Fruit fly (Drosophila melanogaster) whole organism, embryonic: ENCODE results near the gene rngo.

Experiments used
- CG11085 ChIP-seq: fragments of 200-800 bp; sonication (Bioruptor generic); IDR thresholded peaks from 2 replicates; pipeline ENCODE4 v1.3.6; 2022; ENCODE audit warnings: missing biosample characterization, missing genetic modification characterization
- CG13424 ChIP-seq: fragments of 200-800 bp; sonication (Bioruptor generic); optimal IDR thresholded peaks from 2 replicates; lab custom pipeline; 2019; ENCODE audit warnings: missing biosample characterization, mild to moderate bottlenecking, missing genetic modification characterization, moderate library complexity
- CG13624 ChIP-seq: fragments of 200-800 bp; sonication (Bioruptor generic); optimal IDR thresholded peaks from 2 replicates; lab custom pipeline; 2016; ENCODE audit warnings: missing biosample characterization, missing genetic modification characterization
- CG16779 ChIP-seq: fragments of 200-800 bp; sonication (Bioruptor generic); IDR thresholded peaks from 2 replicates; pipeline ENCODE4 v1.3.6; 2022; ENCODE audit warnings: missing biosample characterization, missing genetic modification characterization
- CG1792 ChIP-seq: fragments of 200-800 bp; sonication (Bioruptor generic); optimal IDR thresholded peaks from 2 replicates; lab custom pipeline; 2016; ENCODE audit warnings: missing biosample characterization, missing genetic modification characterization
- CG18262 ChIP-seq: fragments of 200-800 bp; optimal IDR thresholded peaks from 3 replicates; lab custom pipeline; 2019; ENCODE audit warnings: missing biosample characterization, mild to moderate bottlenecking, missing genetic modification characterization, moderate library complexity
- CG2120 ChIP-seq: fragments of 200-800 bp; sonication (Bioruptor generic); optimal IDR thresholded peaks from 3 replicates; lab custom pipeline; 2016; ENCODE audit warnings: missing biosample characterization, missing genetic modification characterization
- CG2199 ChIP-seq: fragments of 200-800 bp; sonication (Bioruptor generic); IDR thresholded peaks from 3 replicates; pipeline ENCODE4 v1.3.6; 2022; ENCODE audit warnings: missing biosample characterization, missing genetic modification characterization
- CG32772 ChIP-seq: fragments of 200-800 bp; sonication (Bioruptor generic); IDR thresholded peaks from 2 replicates; pipeline ENCODE4 v1.3.6; 2022; ENCODE audit warnings: missing biosample characterization, missing genetic modification characterization
- CG33557 ChIP-seq: fragments of 200-800 bp; sonication (Bioruptor generic); optimal IDR thresholded peaks from 2 replicates; lab custom pipeline; 2019; ENCODE audit warnings: missing biosample characterization, mild to moderate bottlenecking, missing genetic modification characterization, moderate library complexity
- CG34224 ChIP-seq: fragments of 200-800 bp; sonication (Bioruptor generic); IDR thresholded peaks from 3 replicates; pipeline ENCODE4 v1.3.6; 2022; ENCODE audit warnings: missing biosample characterization, missing genetic modification characterization; ENCODE audit not compliant: partially characterized antibody
- CG42726 ChIP-seq: fragments of 200-800 bp; sonication (Bioruptor generic); IDR thresholded peaks from 2 replicates; pipeline ENCODE4 v1.3.6; 2022; ENCODE audit warnings: missing biosample characterization, missing genetic modification characterization; ENCODE audit not compliant: partially characterized antibody
- CG9876 ChIP-seq: fragments of 200-800 bp; sonication (Bioruptor generic); optimal IDR thresholded peaks from 2 replicates; lab custom pipeline; 2016; ENCODE audit warnings: missing biosample characterization, missing genetic modification characterization
- CHES-1-like ChIP-seq: fragments of 200-800 bp; sonication (Bioruptor generic); optimal IDR thresholded peaks from 2 replicates; lab custom pipeline; 2016; ENCODE audit warnings: missing biosample characterization, missing genetic modification characterization
- Chrac-16 ChIP-seq: fragments of 200-800 bp; sonication (Bioruptor generic); optimal IDR thresholded peaks from 3 replicates; lab custom pipeline; 2016; ENCODE audit warnings: missing biosample characterization, missing genetic modification characterization
- CoRest ChIP-seq: fragments of 200-800 bp; sonication (Bioruptor generic); optimal IDR thresholded peaks from 3 replicates; lab custom pipeline; 2018; ENCODE audit warnings: missing biosample characterization, mild to moderate bottlenecking, missing genetic modification characterization, moderate library complexity
- Dip2 ChIP-seq: fragments of 200-800 bp; sonication (Bioruptor generic); IDR thresholded peaks from 2 replicates; pipeline ENCODE4 v1.3.6; 2022; ENCODE audit warnings: missing biosample characterization, missing genetic modification characterization
- Drgx ChIP-seq: fragments of 200-800 bp; sonication (Bioruptor generic); IDR thresholded peaks from 2 replicates; pipeline ENCODE4 v1.3.6; 2022; ENCODE audit warnings: missing biosample characterization, missing genetic modification characterization
- HLH54F ChIP-seq: fragments of 200-800 bp; sonication (Bioruptor generic); optimal IDR thresholded peaks from 3 replicates; lab custom pipeline; 2016; ENCODE audit warnings: missing biosample characterization, missing genetic modification characterization
- HmgZ ChIP-seq: fragments of 200-800 bp; sonication (Bioruptor generic); optimal IDR thresholded peaks from 2 replicates; lab custom pipeline; 2018; ENCODE audit warnings: missing biosample characterization, mild to moderate bottlenecking, missing genetic modification characterization
- MESR4 ChIP-seq: fragments of 200-800 bp; sonication (Bioruptor generic); optimal IDR thresholded peaks from 2 replicates; lab custom pipeline; 2018; ENCODE audit warnings: missing biosample characterization, mild to moderate bottlenecking, missing genetic modification characterization, moderate library complexity
- Mad ChIP-seq: fragments of 200-800 bp; sonication (Bioruptor generic); optimal IDR thresholded peaks from 2 replicates; lab custom pipeline; 2016; ENCODE audit warnings: missing biosample characterization, missing genetic modification characterization
- Max ChIP-seq: fragments of 200-800 bp; sonication (Bioruptor generic); optimal IDR thresholded peaks from 2 replicates; lab custom pipeline; 2016; ENCODE audit warnings: missing biosample characterization, mild to moderate bottlenecking, missing genetic modification characterization
- NFAT ChIP-seq: fragments of 200-800 bp; sonication (Bioruptor generic); IDR thresholded peaks from 2 replicates; pipeline ENCODE4 v1.3.6; 2022; ENCODE audit warnings: missing biosample characterization, missing genetic modification characterization
- Optix ChIP-seq: fragments of 200-800 bp; sonication (Bioruptor generic); IDR thresholded peaks from 3 replicates; pipeline ENCODE4 v1.3.6; 2022; ENCODE audit warnings: missing biosample characterization, missing genetic modification characterization
- Ssrp ChIP-seq: fragments of 200-800 bp; sonication (Bioruptor generic); optimal IDR thresholded peaks from 2 replicates; lab custom pipeline; 2018; ENCODE audit warnings: missing biosample characterization, mild to moderate bottlenecking, missing genetic modification characterization, moderate library complexity
- Stat92E ChIP-seq, 3 experiments: fragments of >200 bp in 2 of 3; fragments of 200-800 bp in 1 of 3; sonication (Bioruptor generic) in 1 of 3; optimal IDR thresholded peaks; 2 replicates each; lab custom pipeline; 2017 to 2019; ENCODE audit warnings: missing biosample characterization in 3 of 3, missing genetic modification characterization in 3 of 3, mild to moderate bottlenecking in 1 of 3, moderate library complexity in 1 of 3
- Usf ChIP-seq: fragments of 200-800 bp; sonication (Bioruptor generic); optimal IDR thresholded peaks from 2 replicates; lab custom pipeline; 2017; ENCODE audit warnings: missing genotype, missing biosample characterization, missing genetic modification characterization
- Vsx1 ChIP-seq: fragments of 200-800 bp; sonication (Bioruptor generic); optimal IDR thresholded peaks from 2 replicates; lab custom pipeline; 2017; ENCODE audit warnings: missing biosample characterization, mild to moderate bottlenecking, missing genetic modification characterization, missing genetic modification reagents
- ac ChIP-seq: fragments of 200-800 bp; sonication (Bioruptor generic); optimal IDR thresholded peaks from 3 replicates; lab custom pipeline; 2017; ENCODE audit warnings: missing biosample characterization, mild to moderate bottlenecking, missing genetic modification characterization
- bbx ChIP-seq: fragments of 200-800 bp; sonication (Bioruptor generic); IDR thresholded peaks from 2 replicates; pipeline ENCODE4 v1.3.6; 2022; ENCODE audit warnings: missing biosample characterization, missing genetic modification characterization; ENCODE audit not compliant: partially characterized antibody
- cas ChIP-seq: fragments of 200-800 bp; sonication (Bioruptor generic); IDR thresholded peaks from 2 replicates; pipeline ENCODE4 v1.3.6; 2022; ENCODE audit warnings: missing biosample characterization, missing genetic modification characterization
- cwo ChIP-seq: fragments of 200-800 bp; sonication (Bioruptor generic); optimal IDR thresholded peaks from 3 replicates; lab custom pipeline; 2017; ENCODE audit warnings: missing biosample characterization, missing genetic modification characterization, mild to moderate bottlenecking, moderate library complexity, missing genetic modification reagents
- dan ChIP-seq: fragments of 200-800 bp; sonication (Bioruptor generic); IDR thresholded peaks from 2 replicates; pipeline ENCODE4 v1.3.6; 2022; ENCODE audit warnings: missing biosample characterization, missing genetic modification characterization
- dm ChIP-seq: fragments of 200-800 bp; sonication (Bioruptor generic); optimal IDR thresholded peaks from 3 replicates; lab custom pipeline; 2016; ENCODE audit warnings: missing biosample characterization, missing genetic modification characterization
- dpn ChIP-seq, 2 experiments: fragments of 200-800 bp; sonication (Bioruptor generic); optimal IDR thresholded peaks; 3 replicates each; lab custom pipeline; 2016; ENCODE audit warnings: missing biosample characterization in 2 of 2, missing genetic modification characterization in 2 of 2
- esg ChIP-seq: fragments of 200-800 bp; sonication (Bioruptor generic); conservative IDR thresholded peaks from 2 replicates; pipeline ENCODE4 v1.3.6; 2022; ENCODE audit warnings: missing biosample characterization, missing genetic modification characterization
- mam ChIP-seq: fragments of 200-800 bp; sonication (Bioruptor generic); optimal IDR thresholded peaks from 3 replicates; lab custom pipeline; 2016; ENCODE audit warnings: missing biosample characterization, missing genetic modification characterization
- mirr ChIP-seq: fragments of 200-800 bp; sonication (Bioruptor generic); optimal IDR thresholded peaks from 3 replicates; lab custom pipeline; 2018; ENCODE audit warnings: missing biosample characterization, mild to moderate bottlenecking, missing genetic modification characterization
- pnt ChIP-seq: fragments of 200-800 bp; sonication (Bioruptor generic); optimal IDR thresholded peaks from 3 replicates; lab custom pipeline; 2016; ENCODE audit warnings: missing biosample characterization, missing genetic modification characterization
- pzg ChIP-seq: fragments of 200-800 bp; sonication (Bioruptor generic); optimal IDR thresholded peaks from 3 replicates; lab custom pipeline; 2018; ENCODE audit warnings: missing biosample characterization, mild to moderate bottlenecking, missing genetic modification characterization, moderate library complexity
- schlank ChIP-seq: fragments of 200-800 bp; sonication (Bioruptor generic); optimal IDR thresholded peaks from 2 replicates; lab custom pipeline; 2018; ENCODE audit warnings: missing biosample characterization, mild to moderate bottlenecking, missing genetic modification characterization
- sd ChIP-seq: fragments of 200-800 bp; sonication (Bioruptor generic); optimal IDR thresholded peaks from 3 replicates; lab custom pipeline; 2018; ENCODE audit warnings: missing biosample characterization, mild to moderate bottlenecking, missing genetic modification characterization, moderate library complexity
- sens-2 ChIP-seq: fragments of 200-800 bp; sonication (Bioruptor generic); IDR thresholded peaks from 2 replicates; pipeline ENCODE4 v1.3.6; 2022; ENCODE audit warnings: missing biosample characterization, missing genetic modification characterization
- slbo ChIP-seq: fragments of 200-800 bp; sonication (Bioruptor generic); IDR thresholded peaks from 2 replicates; pipeline ENCODE4 v1.3.6; 2022; ENCODE audit warnings: missing biosample characterization, missing genetic modification characterization
- ssp ChIP-seq: fragments of 200-800 bp; sonication (Bioruptor generic); IDR thresholded peaks from 2 replicates; pipeline ENCODE4 v1.3.6; 2022; ENCODE audit warnings: missing biosample characterization, missing genetic modification characterization
- stwl ChIP-seq: fragments of 200-800 bp; sonication (Bioruptor generic); optimal IDR thresholded peaks from 3 replicates; lab custom pipeline; 2018; ENCODE audit warnings: missing biosample characterization, mild to moderate bottlenecking, missing genetic modification characterization, moderate library complexity
- trem ChIP-seq: fragments of 200-800 bp; optimal IDR thresholded peaks from 3 replicates; lab custom pipeline; 2019; ENCODE audit warnings: missing biosample characterization, mild to moderate bottlenecking, missing genetic modification characterization, moderate library complexity
- tx ChIP-seq: fragments of 200-800 bp; sonication (Bioruptor generic); optimal IDR thresholded peaks from 2 replicates; lab custom pipeline; 2016; ENCODE audit warnings: missing biosample characterization, missing genetic modification characterization

The rngo gene

dm6 chrX:16448252-16449191, 7.3 kb downstream of the rngo start, which contains the start of the genes CG34015 and eIF4H1 (continued):
- TF ChIP-seq CG33557 (GFP tag; lab: Kevin White, UChicago) (no peak), CG1792 (no peak), ssp (GFP tag; lab: Robert Waterston, UW) (no peak), CG18262 (tag; lab: Kevin White, UChicago) (peak; percentile 2), CoRest (tag; lab: Kevin White, UChicago) (peak; percentile 24), mirr (GFP tag; lab: Kevin White, UChicago) (no peak), trem (tag; lab: Kevin White, UChicago) (peak; percentile 52), Optix (GFP tag; lab: Robert Waterston, UW) (no peak), Stat92E (GFP tag; optimal IDR thresholded peaks at IDR 0.05; lab: Kevin White, UChicago) (peak in 1 of 3 experiments; percentile 43), Dip2 (no peak), esg (GFP tag; lab: Robert Waterston, UW) (no peak), MESR4 (GFP tag; lab: Kevin White, UChicago) (peak; percentile 87), cas (GFP tag; lab: Robert Waterston, UW) (no peak), CG16779 (no peak), Ssrp (tag; lab: Kevin White, UChicago) (no peak), NFAT (GFP tag; lab: Robert Waterston, UW) (no peak), sd (tag; lab: Kevin White, UChicago) (peak; percentile 34), schlank (tag; lab: Kevin White, UChicago) (no peak), CG13424 (tag; lab: Kevin White, UChicago) (no peak), Max (GFP tag; lab: Kevin White, UChicago) (peak; percentile 52), Mad (GFP tag; lab: Kevin White, UChicago) (no peak), ac (GFP tag; lab: Kevin White, UChicago) (no peak), HLH54F (GFP tag; lab: Kevin White, UChicago) (no peak), cwo (GFP tag; lab: Kevin White, UChicago) (peak; percentile 4), stwl (peak; percentile 48), CG11085 (GFP tag; lab: Robert Waterston, UW) (no peak), dm (GFP tag; lab: Kevin White, UChicago) (peak; percentile 70), pzg (peak; percentile 78), Usf (GFP tag; lab: Kevin White, UChicago) (no peak), Drgx (GFP tag; lab: Robert Waterston, UW) (peak; percentile 74), CG13624 (GFP tag; lab: Kevin White, UChicago) (no peak), CG42726 (GFP tag; lab: Robert Waterston, UW) (peak; percentile 21; the same call in 1 of the 2 replicates), CG2199 (GFP tag; lab: Robert Waterston, UW) (0 out of 3 replicates have a peak, but pooled peaks have one; percentile 24), CG2120 (GFP tag; lab: Kevin White, UChicago) (no peak), HmgZ (peak; percentile 32), bbx (peak; percentile 11; the same call in 1 of the 2 replicates), dan (no peak), mam (GFP tag; lab: Kevin White, UChicago) (no peak), Chrac-16 (GFP tag; lab: Kevin White, UChicago) (no peak), CG34224 (GFP tag; lab: Robert Waterston, UW) (peak; percentile 22; the same call in 1 of the 3 replicates), CG32772 (peak; percentile 49; the same call in 1 of the 2 replicates), sens-2 (no peak), CG9876 (GFP tag; lab: Kevin White, UChicago) (no peak), slbo (no peak), Vsx1 (GFP tag; lab: Kevin White, UChicago) (no peak), tx (no peak), pnt (GFP tag; lab: Kevin White, UChicago) (no peak), dpn (GFP tag; optimal IDR thresholded peaks at IDR 0.05; lab: Kevin White, UChicago) (no peak), CHES-1-like (no peak)
